Fruit fly (Drosophila melanogaster) whole organism, pupa: Measurements from ENCODE around the gene CG9922.
A peak's percentile ranks its signal among the peaks of the same experiment; 100 is the strongest.

Experiments
- CG10348 ChIP-seq: fragments of 200-800 bp; sonication (Bioruptor generic); IDR thresholded peaks from 2 replicates; pipeline ENCODE4 v1.3.6; 2022; ENCODE audit warnings: missing biosample characterization, missing genetic modification characterization
- CG12605 ChIP-seq: fragments of 200-800 bp; sonication (Bioruptor generic); IDR thresholded peaks from 2 replicates; pipeline ENCODE4 v1.3.6; 2022; ENCODE audit warnings: missing biosample characterization, missing genetic modification characterization
- CG13204 ChIP-seq: fragments of 200-800 bp; sonication (Bioruptor generic); optimal IDR thresholded peaks from 2 replicates; lab custom pipeline; 2018; ENCODE audit warnings: missing biosample characterization, mild to moderate bottlenecking, missing genetic modification characterization, moderate library complexity
- CG14655 ChIP-seq: fragments of 200-800 bp; sonication (Bioruptor generic); optimal IDR thresholded peaks from 3 replicates; lab custom pipeline; 2017; ENCODE audit warnings: mild to moderate bottlenecking, missing biosample characterization, missing genetic modification reagents, missing genetic modification characterization
- CG15710 ChIP-seq: fragments of 200-800 bp; sonication (Bioruptor generic); optimal IDR thresholded peaks from 2 replicates; lab custom pipeline; 2018; ENCODE audit warnings: missing biosample characterization, mild to moderate bottlenecking, missing genetic modification characterization, moderate library complexity
- CG17806 ChIP-seq: fragments of 200-800 bp; sonication (Bioruptor generic); optimal IDR thresholded peaks from 2 replicates; lab custom pipeline; 2018; ENCODE audit warnings: missing biosample characterization, mild to moderate bottlenecking, missing genetic modification characterization, moderate library complexity
- CG32121 ChIP-seq: fragments of 200-800 bp; sonication (Bioruptor generic); IDR thresholded peaks from 2 replicates; pipeline ENCODE4 v1.3.6; 2022; ENCODE audit warnings: missing biosample characterization, missing genetic modification characterization
- CG34367 ChIP-seq: fragments of 200-800 bp; sonication (Bioruptor generic); optimal IDR thresholded peaks from 2 replicates; lab custom pipeline; 2018; ENCODE audit warnings: missing biosample characterization, mild to moderate bottlenecking, missing genetic modification characterization
- CG4496 ChIP-seq: fragments of 200-800 bp; sonication (Bioruptor generic); IDR thresholded peaks from 3 replicates; pipeline ENCODE4 v1.3.6; 2022; ENCODE audit warnings: missing biosample characterization, missing genetic modification characterization
- CG8159 ChIP-seq: fragments of 200-800 bp; sonication (Bioruptor generic); optimal IDR thresholded peaks from 3 replicates; lab custom pipeline; 2018; ENCODE audit warnings: missing biosample characterization, mild to moderate bottlenecking, missing genetic modification characterization, moderate library complexity
- CG8301 ChIP-seq: fragments of 200-800 bp; sonication (Bioruptor generic); optimal IDR thresholded peaks from 2 replicates; lab custom pipeline; 2018; ENCODE audit warnings: missing biosample characterization, mild to moderate bottlenecking, missing genetic modification characterization
- CG9948 ChIP-seq: fragments of 200-800 bp; sonication (Bioruptor generic); optimal IDR thresholded peaks from 2 replicates; lab custom pipeline; 2018; ENCODE audit warnings: missing biosample characterization, mild to moderate bottlenecking, missing genetic modification characterization, moderate library complexity
- D1 ChIP-seq: fragments of 200-800 bp; sonication (Bioruptor generic); optimal IDR thresholded peaks from 2 replicates; lab custom pipeline; 2018; ENCODE audit warnings: missing biosample characterization, mild to moderate bottlenecking, missing genetic modification characterization, moderate library complexity
- EcR ChIP-seq: fragments of 200-800 bp; sonication (Bioruptor generic); optimal IDR thresholded peaks from 3 replicates; lab custom pipeline; 2019; ENCODE audit warnings: missing biosample characterization, missing genetic modification characterization, mild to moderate bottlenecking, moderate library complexity, missing genetic modification reagents
- Ets98B ChIP-seq: fragments of 200-800 bp; sonication (Bioruptor generic); IDR thresholded peaks from 2 replicates; pipeline ENCODE4 v1.3.6; 2022; ENCODE audit warnings: missing biosample characterization, missing genetic modification characterization
- Pif1A ChIP-seq: fragments of 200-800 bp; sonication (Bioruptor generic); optimal IDR thresholded peaks from 3 replicates; lab custom pipeline; 2016; ENCODE audit warnings: missing biosample characterization, missing genetic modification characterization
- Pif1B ChIP-seq: fragments of 200-800 bp; sonication (Bioruptor generic); optimal IDR thresholded peaks from 3 replicates; lab custom pipeline; 2016; ENCODE audit warnings: missing biosample characterization, missing genetic modification characterization
- Snoo ChIP-seq: fragments of 200-800 bp; sonication (Bioruptor generic); optimal IDR thresholded peaks from 3 replicates; lab custom pipeline; 2017; ENCODE audit warnings: missing biosample characterization, mild to moderate bottlenecking, missing genetic modification characterization, inconsistent platforms
- fd96Ca ChIP-seq: fragments of 200-800 bp; sonication (Bioruptor generic); IDR thresholded peaks from 3 replicates; pipeline ENCODE4 v1.3.6; 2022; ENCODE audit warnings: missing biosample characterization, missing genetic modification characterization
- gl ChIP-seq: fragments of 200-800 bp; sonication (Bioruptor generic); optimal IDR thresholded peaks from 2 replicates; lab custom pipeline; 2018; ENCODE audit warnings: missing biosample characterization, mild to moderate bottlenecking, missing genetic modification characterization
- rn ChIP-seq: fragments of 200-800 bp; sonication (Bioruptor generic); IDR thresholded peaks from 2 replicates; pipeline ENCODE4 v1.3.6; 2022; ENCODE audit warnings: missing biosample characterization, missing genetic modification characterization

CG9922 gene

dm6 chr3R:14056320-14057053 lies 20.3 kb upstream of the CG9922 start, which contains the start of gene foxo:
Gene foxo (plus strand): TSS chr3R:14056945.
- TF ChIP-seq CG4496 (GFP tag; lab: Robert Waterston, UW) (peak; percentile 70; the same call in 1 of the 3 replicates), CG13204 (peak; percentile 39), fd96Ca (GFP tag; lab: Robert Waterston, UW) (no peak; the same call in 1 of the 3 replicates), CG15710 (tag; lab: Kevin White, UChicago) (peak; percentile 74), CG32121 (GFP tag; lab: Robert Waterston, UW) (peak; percentile 60; the same call in 1 of the 2 replicates), Snoo (tag; lab: Kevin White, UChicago) (peak; percentile 59), EcR (GFP tag; lab: Kevin White, UChicago) (peak; percentile 43), CG17806 (tag; lab: Kevin White, UChicago) (peak; percentile 66), CG8301 (tag; lab: Kevin White, UChicago) (peak; percentile 66), CG9948 (peak; percentile 66), Ets98B (GFP tag; lab: Robert Waterston, UW) (peak; percentile 43), rn (no peak), CG14655 (GFP tag; lab: Kevin White, UChicago) (peak; percentile 70), CG10348 (GFP tag; lab: Robert Waterston, UW) (no peak), Pif1B (peak; percentile 43), D1 (tag; lab: Kevin White, UChicago) (peak; percentile 69), Pif1A (GFP tag; lab: Kevin White, UChicago) (peak; percentile 54), gl (tag; lab: Kevin White, UChicago) (no peak), CG12605 (GFP tag; lab: Robert Waterston, UW) (peak; percentile 62; the same call in 1 of the 2 replicates), CG34367 (peak; percentile 47), CG8159 (tag; lab: Kevin White, UChicago) (peak; percentile 76)
- TF ChIP-seq, all 21 proteins: peak for 17

dm6 chr3R:14055944-14056319 lies 19.7 kb upstream of the CG9922 start:
- peak; percentile 63 for TF ChIP-seq EcR (GFP tag; lab: Kevin White, UChicago)
- TF ChIP-seq CG32121 (GFP tag; lab: Robert Waterston, UW): 0 out of 2 replicates have a peak, but pooled peaks have one; percentile 43
- peak; percentile 71; the same call in 1 of the 3 replicates for TF ChIP-seq fd96Ca (GFP tag; lab: Robert Waterston, UW)
- no peak for TF ChIP-seq CG34367
- peak; percentile 37; the same call in 1 of the 2 replicates for TF ChIP-seq Ets98B (GFP tag; lab: Robert Waterston, UW)
- peak; percentile 34 for TF ChIP-seq CG12605 (GFP tag; lab: Robert Waterston, UW)
- no peak for TF ChIP-seq CG15710 (tag; lab: Kevin White, UChicago)

- TF ChIP-seq Pif1B (no peak), CG34367 (no peak), Ets98B (GFP tag; lab: Robert Waterston, UW) (no peak), CG8301 (tag; lab: Kevin White, UChicago) (no peak), CG17806 (tag; lab: Kevin White, UChicago) (no peak), CG10348 (GFP tag; lab: Robert Waterston, UW) (no peak), CG32121 (GFP tag; lab: Robert Waterston, UW) (no peak), gl (tag; lab: Kevin White, UChicago) (no peak), CG12605 (GFP tag; lab: Robert Waterston, UW) (no peak), D1 (tag; lab: Kevin White, UChicago) (no peak), CG13204 (no peak), fd96Ca (GFP tag; lab: Robert Waterston, UW) (no peak), CG15710 (tag; lab: Kevin White, UChicago) (no peak), EcR (GFP tag; lab: Kevin White, UChicago) (no peak), CG9948 (no peak), CG14655 (GFP tag; lab: Kevin White, UChicago) (no peak)
Observed at dm6 chr3R:14054103-14054502, 17.9 kb upstream of the CG9922 start.

DNA sequence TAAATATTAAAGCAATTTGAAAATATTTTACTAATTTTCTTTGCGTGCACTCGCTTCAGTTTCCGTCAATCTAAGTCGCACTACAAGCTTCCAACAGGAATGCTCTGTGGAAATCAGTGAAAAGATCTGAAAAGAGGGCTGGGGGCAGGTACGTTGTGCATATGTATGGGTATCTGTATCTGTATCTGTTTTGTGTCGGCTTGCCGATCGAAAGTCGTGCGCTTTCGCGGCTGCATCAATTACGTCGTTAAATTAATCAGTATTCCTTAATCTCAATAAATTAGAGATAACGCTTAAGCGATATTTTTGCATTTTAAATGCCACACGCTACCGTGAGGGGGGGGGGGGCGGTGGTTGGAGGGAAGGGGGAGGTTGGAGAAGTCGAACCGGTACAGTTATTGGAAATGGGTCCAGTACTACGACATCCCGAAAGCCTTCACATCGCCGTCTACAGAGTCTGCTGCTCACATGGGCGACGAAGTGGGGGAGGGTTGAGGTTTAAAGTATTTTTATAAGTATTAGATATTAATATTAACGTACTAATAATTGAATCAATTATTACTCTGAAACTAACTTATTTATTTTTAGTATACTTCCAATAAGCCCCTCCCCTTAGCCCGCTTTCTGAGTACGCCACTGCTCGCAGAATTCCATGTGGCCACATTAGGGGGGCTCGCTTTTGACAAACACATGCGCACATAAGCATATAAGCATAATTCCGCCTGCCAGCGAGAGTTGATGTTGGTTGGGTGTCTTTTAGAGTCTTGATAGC lies 17.0 kb upstream of the CG9922 start:
- TF ChIP-seq EcR (GFP tag; lab: Kevin White, UChicago) (peak; percentile 63), CG8301 (tag; lab: Kevin White, UChicago) (peak; percentile 94), CG13204 (peak; percentile 91), Ets98B (GFP tag; lab: Robert Waterston, UW) (peak; percentile 97), CG15710 (tag; lab: Kevin White, UChicago) (peak; percentile 96), CG12605 (GFP tag; lab: Robert Waterston, UW) (peak; percentile 94), Pif1B (peak; percentile 89), D1 (tag; lab: Kevin White, UChicago) (peak; percentile 76), CG4496 (GFP tag; lab: Robert Waterston, UW) (peak; percentile 98), CG8159 (tag; lab: Kevin White, UChicago) (peak; percentile 94), Pif1A (GFP tag; lab: Kevin White, UChicago) (peak; percentile 86), gl (tag; lab: Kevin White, UChicago) (peak; percentile 77), CG32121 (GFP tag; lab: Robert Waterston, UW) (peak; percentile 98), Snoo (tag; lab: Kevin White, UChicago) (peak; percentile 92), fd96Ca (GFP tag; lab: Robert Waterston, UW) (peak; percentile 98), rn (peak; percentile 94), CG10348 (GFP tag; lab: Robert Waterston, UW) (peak; percentile 83), CG14655 (GFP tag; lab: Kevin White, UChicago) (peak; percentile 94), CG17806 (tag; lab: Kevin White, UChicago) (peak; percentile 93), CG9948 (peak; percentile 93), CG34367 (peak; percentile 89)
- TF ChIP-seq, all 21 proteins: peak for 21
